Fruit fly (Drosophila melanogaster) whole organism, pupa: ENCODE results near the gene Kaz-m1.

Experiments
- CG17806 ChIP-seq: fragments of 200-800 bp; sonication (Bioruptor generic); optimal IDR thresholded peaks from 2 replicates; lab custom pipeline; 2018; ENCODE audit warnings: missing biosample characterization, mild to moderate bottlenecking, missing genetic modification characterization, moderate library complexity
- CG34367 ChIP-seq: fragments of 200-800 bp; sonication (Bioruptor generic); optimal IDR thresholded peaks from 2 replicates; lab custom pipeline; 2018; ENCODE audit warnings: missing biosample characterization, mild to moderate bottlenecking, missing genetic modification characterization
- CG4496 ChIP-seq: fragments of 200-800 bp; sonication (Bioruptor generic); IDR thresholded peaks from 3 replicates; pipeline ENCODE4 v1.3.6; 2022; ENCODE audit warnings: missing biosample characterization, missing genetic modification characterization
- CG8301 ChIP-seq: fragments of 200-800 bp; sonication (Bioruptor generic); optimal IDR thresholded peaks from 2 replicates; lab custom pipeline; 2018; ENCODE audit warnings: missing biosample characterization, mild to moderate bottlenecking, missing genetic modification characterization
- Pif1A ChIP-seq: fragments of 200-800 bp; sonication (Bioruptor generic); optimal IDR thresholded peaks from 3 replicates; lab custom pipeline; 2016; ENCODE audit warnings: missing biosample characterization, missing genetic modification characterization
- Pif1B ChIP-seq: fragments of 200-800 bp; sonication (Bioruptor generic); optimal IDR thresholded peaks from 3 replicates; lab custom pipeline; 2016; ENCODE audit warnings: missing biosample characterization, missing genetic modification characterization
- gl ChIP-seq: fragments of 200-800 bp; sonication (Bioruptor generic); optimal IDR thresholded peaks from 2 replicates; lab custom pipeline; 2018; ENCODE audit warnings: missing biosample characterization, mild to moderate bottlenecking, missing genetic modification characterization

DNA sequence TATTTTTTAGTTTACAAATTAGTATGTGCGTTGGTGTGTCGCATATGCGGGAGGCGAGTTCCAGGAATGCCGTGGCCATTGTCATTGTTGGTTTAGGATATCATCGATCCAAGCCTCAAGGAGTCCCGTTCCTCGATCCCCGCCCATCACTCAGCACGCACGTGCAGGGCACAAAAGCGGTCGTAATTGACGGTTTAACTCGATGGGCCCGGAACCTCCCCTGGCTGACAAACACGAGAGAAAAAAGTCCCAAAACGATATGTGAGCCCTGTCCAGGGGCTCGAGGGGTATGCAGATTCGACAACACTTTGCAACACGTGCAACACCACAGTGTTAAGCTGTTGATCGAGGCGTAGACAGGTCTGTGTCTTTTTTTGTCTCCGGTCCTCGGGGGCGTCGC, 13.4 kb downstream of the Kaz-m1 start:
- TF ChIP-seq CG4496 (GFP tag; lab: Robert Waterston, UW) (no peak), CG8301 (tag; lab: Kevin White, UChicago) (no peak), CG17806 (tag; lab: Kevin White, UChicago) (no peak), gl (tag; lab: Kevin White, UChicago) (no peak), Pif1A (GFP tag; lab: Kevin White, UChicago) (no peak), Pif1B (GFP tag; lab: Kevin White, UChicago) (no peak), CG34367 (tag; lab: Kevin White, UChicago) (no peak)
